Fruit fly (Drosophila melanogaster) whole organism, adult: ENCODE data around the gene betaCOP.

Experiments used
- CG11617 ChIP-seq: fragments of 200-800 bp; sonication (Bioruptor generic); optimal IDR thresholded peaks from 2 replicates; lab custom pipeline; 2017; ENCODE audit warnings: mild to moderate bottlenecking, missing biosample characterization, missing genetic modification reagents, missing genetic modification characterization
- CG12768 ChIP-seq: fragments of 200-800 bp; sonication (Bioruptor generic); optimal IDR thresholded peaks from 2 replicates; lab custom pipeline; 2017; ENCODE audit warnings: missing biosample characterization, missing genetic modification characterization, mild to moderate bottlenecking, moderate library complexity, missing genetic modification reagents
- CG14711 ChIP-seq: fragments of 200-800 bp; sonication (Bioruptor generic); optimal IDR thresholded peaks from 2 replicates; lab custom pipeline; 2018; ENCODE audit warnings: missing biosample characterization, mild to moderate bottlenecking, missing genetic modification characterization, moderate library complexity
- CG1620 ChIP-seq: fragments of 200-800 bp; sonication (Bioruptor generic); optimal IDR thresholded peaks from 2 replicates; lab custom pipeline; 2016; ENCODE audit warnings: missing biosample characterization, missing genetic modification characterization
- CG33017 ChIP-seq: fragments of 200-800 bp; sonication (Bioruptor generic); optimal IDR thresholded peaks from 2 replicates; lab custom pipeline; 2018; ENCODE audit warnings: missing biosample characterization, mild to moderate bottlenecking, missing genetic modification characterization, moderate library complexity
- CG5204 ChIP-seq: fragments of 200-800 bp; sonication (Bioruptor generic); optimal IDR thresholded peaks from 2 replicates; lab custom pipeline; 2016; ENCODE audit warnings: missing biosample characterization, missing genetic modification characterization
- CG7045 ChIP-seq: fragments of 200-800 bp; sonication (Bioruptor generic); optimal IDR thresholded peaks from 2 replicates; lab custom pipeline; 2017; ENCODE audit warnings: missing biosample characterization, mild to moderate bottlenecking, missing genetic modification characterization
- CG7101 ChIP-seq: fragments of 200-800 bp; sonication (Bioruptor generic); optimal IDR thresholded peaks from 2 replicates; lab custom pipeline; 2018; ENCODE audit warnings: missing biosample characterization, mild to moderate bottlenecking, missing genetic modification characterization, moderate library complexity
- Clk ChIP-seq: fragments of 200-800 bp; sonication (Bioruptor generic); optimal IDR thresholded peaks from 2 replicates; lab custom pipeline; 2017; ENCODE audit warnings: missing biosample characterization, missing genetic modification characterization
- Crg-1 ChIP-seq: fragments of 200-800 bp; sonication (Bioruptor generic); optimal IDR thresholded peaks from 2 replicates; lab custom pipeline; 2016; ENCODE audit warnings: missing biosample characterization, missing genetic modification characterization
- Hr96 ChIP-seq: fragments of 200-800 bp; sonication (Bioruptor generic); optimal IDR thresholded peaks from 2 replicates; lab custom pipeline; 2016; ENCODE audit warnings: missing biosample characterization, missing genetic modification characterization
- Mnt ChIP-seq: fragments of 200-800 bp; sonication (Bioruptor generic); optimal IDR thresholded peaks from 2 replicates; lab custom pipeline; 2016; ENCODE audit warnings: missing biosample characterization, mild to moderate bottlenecking, missing genetic modification characterization
- bab1 ChIP-seq: fragments of 200-800 bp; sonication (Bioruptor generic); optimal IDR thresholded peaks from 3 replicates; lab custom pipeline; 2019; ENCODE audit warnings: missing biosample characterization, mild to moderate bottlenecking, missing genetic modification characterization, moderate library complexity
- cic ChIP-seq: fragments of 200-800 bp; sonication (Bioruptor generic); optimal IDR thresholded peaks from 2 replicates; lab custom pipeline; 2017; ENCODE audit warnings: missing biosample characterization, mild to moderate bottlenecking, missing genetic modification characterization, moderate library complexity
- cnc ChIP-seq, 2 experiments: fragments of >200 bp; optimal IDR thresholded peaks; 2 replicates each; lab custom pipeline; 2017
- kay ChIP-seq: fragments of 200-800 bp; sonication (Bioruptor generic); peaks from one replicate; lab custom pipeline; 2016; ENCODE audit warnings: missing biosample characterization, missing genetic modification characterization, borderline replicate concordance
- ovo ChIP-seq: fragments of 200-800 bp; sonication (Bioruptor generic); optimal IDR thresholded peaks from 2 replicates; lab custom pipeline; 2016; ENCODE audit warnings: missing biosample characterization, missing genetic modification characterization
- pad ChIP-seq: fragments of 200-800 bp; sonication (Bioruptor generic); optimal IDR thresholded peaks from 3 replicates; lab custom pipeline; 2017; ENCODE audit warnings: missing biosample characterization, missing genetic modification characterization, mild to moderate bottlenecking, moderate library complexity, missing genetic modification reagents
- tj ChIP-seq: fragments of 200-800 bp; sonication (Bioruptor generic); optimal IDR thresholded peaks from 3 replicates; lab custom pipeline; 2017; ENCODE audit warnings: missing biosample characterization, mild to moderate bottlenecking, missing genetic modification characterization, moderate library complexity
- toe ChIP-seq: fragments of 200-800 bp; sonication (Bioruptor generic); optimal IDR thresholded peaks from 2 replicates; lab custom pipeline; 2016; ENCODE audit warnings: missing biosample characterization, missing genetic modification characterization

The betaCOP gene

DNA sequence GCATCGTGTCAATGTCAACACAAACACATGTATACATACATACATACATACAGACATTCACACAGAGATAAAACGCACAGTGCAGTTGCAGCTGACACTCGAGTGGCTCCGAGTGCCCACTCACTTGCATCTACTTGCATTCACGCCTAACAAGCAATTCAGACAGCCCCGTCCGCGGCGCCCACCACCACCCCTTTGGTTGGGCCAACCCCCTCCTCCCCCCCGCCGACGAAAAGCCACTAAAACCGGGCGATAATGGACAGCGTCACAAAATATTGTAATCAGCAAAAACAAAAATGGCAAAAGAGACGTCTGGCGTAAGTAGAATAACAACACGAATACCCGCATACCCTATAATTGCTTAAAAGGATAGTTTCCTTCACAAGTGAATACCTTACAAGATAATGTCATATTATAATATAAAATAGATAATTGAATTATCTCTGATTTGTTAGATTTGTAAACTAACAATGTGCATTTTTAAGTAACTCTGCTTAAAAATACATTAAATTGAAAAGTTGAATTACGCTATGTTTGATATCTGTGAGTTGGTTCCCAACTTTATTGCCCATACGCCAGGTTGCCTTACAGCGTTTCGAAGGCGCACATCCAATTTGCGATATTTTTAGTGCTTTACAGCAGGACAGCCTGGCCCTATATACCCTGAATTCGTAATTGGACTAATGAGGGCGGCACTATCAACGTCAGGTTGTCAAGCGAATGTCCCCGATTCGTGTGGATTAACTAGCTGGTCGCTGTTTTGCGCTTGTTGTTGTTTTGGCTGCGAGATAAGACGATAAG, 21.8 kb upstream of the betaCOP start:
- TF ChIP-seq cnc (optimal IDR thresholded peaks at IDR 0.05; lab: Kevin White, UChicago) (no peak), CG11617 (peak; percentile 54), ovo (GFP tag; lab: Kevin White, UChicago) (no peak), CG7101 (tag; lab: Kevin White, UChicago) (no peak), pad (GFP tag; lab: Kevin White, UChicago) (peak; percentile 20), CG7045 (GFP tag; lab: Kevin White, UChicago) (peak; percentile 26), bab1 (peak; percentile 15), Crg-1 (no peak), CG12768 (GFP tag; lab: Kevin White, UChicago) (peak; percentile 19), Mnt (peak; percentile 7), kay (GFP tag; lab: Kevin White, UChicago) (peak; percentile 53), CG5204 (no peak), CG14711 (tag; lab: Kevin White, UChicago) (peak; percentile 10), tj (GFP tag; lab: Kevin White, UChicago) (peak; percentile 99), cic (GFP tag; lab: Kevin White, UChicago) (peak; percentile 70)

- TF ChIP-seq CG7045 (GFP tag; lab: Kevin White, UChicago) (peak; percentile 31), toe (GFP tag; lab: Kevin White, UChicago) (peak; percentile 28), Clk (GFP tag; lab: Kevin White, UChicago) (no peak), ovo (GFP tag; lab: Kevin White, UChicago) (no peak), pad (GFP tag; lab: Kevin White, UChicago) (no peak), CG14711 (tag; lab: Kevin White, UChicago) (peak; percentile 57), CG11617 (peak; percentile 7), CG33017 (tag; lab: Kevin White, UChicago) (peak; percentile 46), cnc (optimal IDR thresholded peaks at IDR 0.05; lab: Kevin White, UChicago) (no peak), tj (GFP tag; lab: Kevin White, UChicago) (no peak), CG5204 (no peak), Crg-1 (no peak), kay (GFP tag; lab: Kevin White, UChicago) (no peak), cic (GFP tag; lab: Kevin White, UChicago) (no peak), bab1 (no peak), CG7101 (tag; lab: Kevin White, UChicago) (peak; percentile 17), CG12768 (GFP tag; lab: Kevin White, UChicago) (no peak), Hr96 (GFP tag; lab: Kevin White, UChicago) (peak; percentile 32), CG1620 (GFP tag; lab: Kevin White, UChicago) (no peak), Mnt (no peak)
These were observed 20.6 kb upstream of the betaCOP start for dm6 chrX:18405567-18406059.

- TF ChIP-seq cnc (optimal IDR thresholded peaks at IDR 0.05; lab: Kevin White, UChicago) (no peak), CG33017 (tag; lab: Kevin White, UChicago) (no peak), tj (GFP tag; lab: Kevin White, UChicago) (peak; percentile 46), CG5204 (peak; percentile 54), CG7101 (tag; lab: Kevin White, UChicago) (peak; percentile 8), pad (GFP tag; lab: Kevin White, UChicago) (peak; percentile 28), bab1 (peak; percentile 13), Crg-1 (no peak), cic (GFP tag; lab: Kevin White, UChicago) (peak; percentile 55), CG7045 (GFP tag; lab: Kevin White, UChicago) (no peak), CG14711 (tag; lab: Kevin White, UChicago) (no peak), Hr96 (GFP tag; lab: Kevin White, UChicago) (peak; percentile 52), kay (GFP tag; lab: Kevin White, UChicago) (peak; percentile 91), CG1620 (GFP tag; lab: Kevin White, UChicago) (no peak), CG11617 (peak; percentile 51), Clk (GFP tag; lab: Kevin White, UChicago) (no peak), CG12768 (GFP tag; lab: Kevin White, UChicago) (no peak), Mnt (no peak), toe (GFP tag; lab: Kevin White, UChicago) (no peak), ovo (GFP tag; lab: Kevin White, UChicago) (peak; percentile 12)
These were observed 19.7 kb upstream of the betaCOP start for dm6 chrX:18404632-18405238.

- peak; percentile 12 for TF ChIP-seq Mnt
- TF ChIP-seq ovo (GFP tag; lab: Kevin White, UChicago): no peak
- TF ChIP-seq tj (GFP tag; lab: Kevin White, UChicago): peak; percentile 77
- no peak for TF ChIP-seq CG7101 (tag; lab: Kevin White, UChicago)
- TF ChIP-seq CG12768 (GFP tag; lab: Kevin White, UChicago): no peak
- TF ChIP-seq CG33017 (tag; lab: Kevin White, UChicago): no peak
These were observed 19.1 kb upstream of the betaCOP start for dm6 chrX:18404150-18404631.

DNA sequence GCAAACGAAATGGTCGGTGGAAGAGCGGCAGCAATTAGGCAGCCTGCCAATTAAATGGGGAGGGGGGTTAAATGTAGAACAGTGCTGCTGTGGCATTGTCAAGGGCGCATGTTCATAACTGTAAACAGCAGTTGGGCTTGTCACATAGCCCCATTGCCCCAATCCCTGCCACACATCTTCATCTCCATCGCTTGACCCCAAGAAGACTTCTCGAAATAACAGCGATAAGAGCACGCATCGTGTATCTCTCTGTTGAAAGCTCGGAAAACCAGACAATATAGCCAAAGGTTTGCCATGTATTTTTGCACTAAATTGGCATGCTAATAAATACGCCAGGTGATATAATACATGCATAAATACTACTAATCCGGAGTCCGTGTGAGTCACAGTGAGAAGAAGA, 17.5 kb upstream of the betaCOP start:
- TF ChIP-seq CG12768 (GFP tag; lab: Kevin White, UChicago) (no peak), CG1620 (GFP tag; lab: Kevin White, UChicago) (no peak), cic (GFP tag; lab: Kevin White, UChicago) (no peak), CG7045 (GFP tag; lab: Kevin White, UChicago) (no peak), Clk (GFP tag; lab: Kevin White, UChicago) (no peak), pad (GFP tag; lab: Kevin White, UChicago) (no peak), CG33017 (tag; lab: Kevin White, UChicago) (no peak), CG5204 (no peak), kay (GFP tag; lab: Kevin White, UChicago) (no peak), CG7101 (tag; lab: Kevin White, UChicago) (no peak), bab1 (no peak), ovo (GFP tag; lab: Kevin White, UChicago) (no peak), tj (GFP tag; lab: Kevin White, UChicago) (no peak), Hr96 (GFP tag; lab: Kevin White, UChicago) (no peak), CG14711 (tag; lab: Kevin White, UChicago) (no peak), cnc (optimal IDR thresholded peaks at IDR 0.05; lab: Kevin White, UChicago) (no peak), CG11617 (no peak), toe (GFP tag; lab: Kevin White, UChicago) (no peak)
